Fruit fly (Drosophila melanogaster) whole organism, embryonic: Measurements from ENCODE around the gene Set2.

Experiments
- CG10366 ChIP-seq: fragments of 200-800 bp; sonication (Bioruptor generic); IDR thresholded peaks from 2 replicates; pipeline ENCODE4 v1.3.6; 2022; ENCODE audit warnings: missing biosample characterization, missing genetic modification characterization
- CG2199 ChIP-seq: fragments of 200-800 bp; sonication (Bioruptor generic); IDR thresholded peaks from 3 replicates; pipeline ENCODE4 v1.3.6; 2022; ENCODE audit warnings: missing biosample characterization, missing genetic modification characterization
- CG8359 ChIP-seq: fragments of 200-800 bp; sonication (Bioruptor generic); optimal IDR thresholded peaks from 2 replicates; lab custom pipeline; 2017; ENCODE audit warnings: missing biosample characterization, mild to moderate bottlenecking, missing genetic modification characterization, borderline replicate concordance
- CG9215 ChIP-seq: fragments of 200-800 bp; sonication (Bioruptor generic); IDR thresholded peaks from 2 replicates; pipeline ENCODE4 v1.3.6; 2022; ENCODE audit warnings: missing biosample characterization, missing genetic modification characterization
- Hsf ChIP-seq: fragments of 200-800 bp; sonication (Bioruptor generic); optimal IDR thresholded peaks from 3 replicates; lab custom pipeline; 2016; ENCODE audit warnings: missing biosample characterization, missing genetic modification characterization
- grn ChIP-seq: fragments of 200-800 bp; sonication (Bioruptor generic); optimal IDR thresholded peaks from 3 replicates; lab custom pipeline; 2017; ENCODE audit warnings: missing biosample characterization, missing genetic modification characterization
- toy ChIP-seq: fragments of 200-800 bp; sonication (Bioruptor generic); IDR thresholded peaks from 2 replicates; pipeline ENCODE4 v1.3.6; 2022; ENCODE audit warnings: missing biosample characterization, missing genetic modification characterization

DNA sequence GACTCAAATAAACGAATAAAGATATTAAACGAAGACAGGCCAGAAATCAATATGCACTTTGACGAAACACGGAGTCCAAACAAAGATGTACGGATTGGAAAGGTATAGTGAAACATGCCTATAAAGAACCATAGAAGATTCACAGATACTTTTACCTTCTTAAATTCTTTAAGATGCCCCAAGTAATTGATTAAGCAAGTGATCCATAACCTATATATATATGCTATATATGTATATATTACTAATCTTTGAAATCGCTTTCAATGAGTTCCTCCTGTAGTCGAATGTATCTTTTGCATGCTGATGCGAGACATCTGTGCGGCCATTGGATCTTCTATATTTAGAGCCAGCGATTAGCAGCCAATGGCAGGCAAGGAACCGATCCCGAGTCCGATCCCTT is 44.9 kb upstream of the Set2 start, which contains the start of gene dmrt11E:
- peak; percentile 36 for TF ChIP-seq CG8359 (GFP tag; lab: Kevin White, UChicago)
- peak; percentile 32; the same call in 1 of the 2 replicates for TF ChIP-seq CG10366
- TF ChIP-seq Hsf, result no peak
- TF ChIP-seq CG9215, result 0 out of 2 replicates have a peak, but pooled peaks have one; percentile 20
- no peak for TF ChIP-seq grn (GFP tag; lab: Kevin White, UChicago)
- 0 out of 3 replicates have a peak, but pooled peaks have one; percentile 54 for TF ChIP-seq CG2199
- TF ChIP-seq toy, result no peak
